Worm (Caenorhabditis elegans): ENCODE measurements around the gene Y53G8AR.8.

The Y53G8AR.8 gene

ce11 chrIII:3322317-3323010 is 28.3 kb upstream of the Y53G8AR.8 start, which contains the start of gene phf-15 (continued):
- TF ChIP-seq npax-4 (tag; optimal IDR thresholded peaks at IDR 0.05) (no peak), hlh-30 (tag; optimal IDR thresholded peaks at IDR 0.05; ENCODE audit: insufficient read depth) (no peak), pros-1 (tag; optimal IDR thresholded peaks at IDR 0.05) (no peak), ceh-24 (tag; optimal IDR thresholded peaks at IDR 0.05) (no peak), ttx-3 (tag; optimal IDR thresholded peaks at IDR 0.05) (no peak), K02D7.2 (tag; optimal IDR thresholded peaks at IDR 0.05) (no peak), eyg-1 (tag; optimal IDR thresholded peaks at IDR 0.05) (no peak), fkh-10 (GFP tag; optimal IDR thresholded peaks at IDR 0.05) (no peak), ceh-14 (tag; optimal IDR thresholded peaks at IDR 0.05) (peak; percentile 56), hlh-6 (tag; optimal IDR thresholded peaks at IDR 0.05) (no peak), C08G9.2 (tag; optimal IDR thresholded peaks at IDR 0.05) (peak; percentile 61), gmeb-2 (tag; optimal IDR thresholded peaks at IDR 0.05) (no peak), nfya-1 (tag; optimal IDR thresholded peaks at IDR 0.05) (peak; percentile 1), fkh-6 (tag; optimal IDR thresholded peaks at IDR 0.05) (no peak), pax-1 (tag; optimal IDR thresholded peaks at IDR 0.05) (no peak), ama-1 (optimal IDR thresholded peaks at IDR 0.05) (no peak), sox-2 (GFP tag; IDR thresholded peaks at IDR 0.05) (no peak), C38D4.7 (GFP tag; optimal IDR thresholded peaks at IDR 0.05) (no peak), unc-55 (GFP tag; optimal IDR thresholded peaks at IDR 0.05) (no peak), elt-4 (tag; optimal IDR thresholded peaks at IDR 0.05) (no peak), fax-1 (tag; optimal IDR thresholded peaks at IDR 0.05) (no peak)

ce11 chrIII:3321145-3321544 is 27.0 kb upstream of the Y53G8AR.8 start, which contains the start of gene Y53G8AR.9:
Gene Y53G8AR.9, minus strand, starts transcription at chrIII:3321245.
- TF ChIP-seq mec-3 (tag; optimal IDR thresholded peaks at IDR 0.05; ENCODE audit: borderline replicate concordance), result no peak
- no peak for TF ChIP-seq dve-1 (tag; optimal IDR thresholded peaks at IDR 0.05)
- TF ChIP-seq pat-9 (tag; optimal IDR thresholded peaks at IDR 0.05), result no peak
- no peak for TF ChIP-seq sox-2 (GFP tag; IDR thresholded peaks at IDR 0.05)
- no peak for TF ChIP-seq lin-11 (tag; optimal IDR thresholded peaks at IDR 0.05)
- TF ChIP-seq elt-4 (tag; optimal IDR thresholded peaks at IDR 0.05), result no peak
- TF ChIP-seq ceh-2 (tag; optimal IDR thresholded peaks at IDR 0.05), result no peak
- TF ChIP-seq pax-1 (tag; optimal IDR thresholded peaks at IDR 0.05), result no peak
- TF ChIP-seq ttx-3 (tag; optimal IDR thresholded peaks at IDR 0.05), result no peak

ce11 chrIII:3317887-3318286 is 23.8 kb upstream of the Y53G8AR.8 start:
- TF ChIP-seq hlh-30 (tag; optimal IDR thresholded peaks at IDR 0.05; ENCODE audit: insufficient read depth) (no peak), ceh-45 (GFP tag; IDR thresholded peaks at IDR 0.05) (0 out of 2 replicates have a peak, but pooled peaks have one; percentile 26)

- TF ChIP-seq dmd-4 (tag; optimal IDR thresholded peaks at IDR 0.05; ENCODE audit: borderline replicate concordance), result no peak
- no peak for TF ChIP-seq hlh-13 (GFP tag; optimal IDR thresholded peaks at IDR 0.05)
- TF ChIP-seq hlh-6 (tag; optimal IDR thresholded peaks at IDR 0.05), result no peak
- no peak for TF ChIP-seq ttx-3 (tag; optimal IDR thresholded peaks at IDR 0.05)
- no peak for TF ChIP-seq pha-4 (tag; optimal IDR thresholded peaks at IDR 0.05)
- TF ChIP-seq hlh-30 (tag; optimal IDR thresholded peaks at IDR 0.05; ENCODE audit: insufficient read depth), result no peak
- TF ChIP-seq nhr-11 (tag; optimal IDR thresholded peaks at IDR 0.05), result no peak
- TF ChIP-seq unc-86 (tag; optimal IDR thresholded peaks at IDR 0.05), result no peak
- TF ChIP-seq hlh-8 (tag; optimal IDR thresholded peaks at IDR 0.05), result no peak
- no peak for TF ChIP-seq pros-1 (tag; optimal IDR thresholded peaks at IDR 0.05)
- no peak for TF ChIP-seq ets-4 (tag; optimal IDR thresholded peaks at IDR 0.05)
- no peak for TF ChIP-seq ceh-9 (tag; optimal IDR thresholded peaks at IDR 0.05)
- no peak for TF ChIP-seq ahr-1 (tag; optimal IDR thresholded peaks at IDR 0.05)
- TF ChIP-seq pqm-1 (tag; optimal IDR thresholded peaks at IDR 0.05), result no peak
Measured at ce11 chrIII:3312111-3312510, 18.0 kb upstream of the Y53G8AR.8 start.
